Fruit fly (Drosophila melanogaster): ENCODE results near the gene Cpr67Fa1.
A peak's percentile ranks its signal among the peaks of the same experiment; 100 is the strongest.

Gene Cpr67Fa1

DNA sequence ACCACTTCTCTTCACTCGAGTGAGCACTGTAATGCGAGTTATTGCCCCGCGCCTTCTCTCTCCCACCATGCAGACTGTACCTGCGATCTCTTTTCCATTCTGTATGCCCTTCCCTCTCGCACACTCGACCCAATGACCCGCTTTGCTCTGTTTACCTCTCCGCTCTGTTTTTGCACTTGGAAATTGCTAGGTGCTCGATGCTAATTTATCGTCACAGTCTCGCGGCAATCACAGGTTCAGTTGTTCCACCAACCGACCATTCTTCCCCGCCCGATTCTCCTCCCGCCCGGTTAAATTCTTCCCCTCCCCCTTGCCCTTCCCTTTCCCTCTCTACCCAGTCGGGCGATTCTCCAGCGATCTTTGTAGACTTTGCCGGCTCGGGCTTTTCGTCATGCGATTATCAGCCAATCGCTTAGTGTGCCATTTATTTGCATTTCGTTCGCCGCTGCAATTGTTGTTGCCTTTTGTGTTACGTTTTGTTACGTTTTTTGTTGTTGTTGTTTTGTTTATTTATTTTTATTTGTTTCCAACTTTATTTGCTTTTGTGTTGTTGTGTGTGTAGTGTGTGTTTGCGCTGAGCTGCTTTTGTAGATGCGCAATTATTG, 21.9 kb upstream of the Cpr67Fa1 start:
- no peak for TF ChIP-seq noc (tag; optimal IDR thresholded peaks at IDR 0.05)

dm6 chr3L:10869144-10869543, 20.6 kb upstream of the Cpr67Fa1 start:
- TF ChIP-seq noc (tag; optimal IDR thresholded peaks at IDR 0.05), result no peak

DNA sequence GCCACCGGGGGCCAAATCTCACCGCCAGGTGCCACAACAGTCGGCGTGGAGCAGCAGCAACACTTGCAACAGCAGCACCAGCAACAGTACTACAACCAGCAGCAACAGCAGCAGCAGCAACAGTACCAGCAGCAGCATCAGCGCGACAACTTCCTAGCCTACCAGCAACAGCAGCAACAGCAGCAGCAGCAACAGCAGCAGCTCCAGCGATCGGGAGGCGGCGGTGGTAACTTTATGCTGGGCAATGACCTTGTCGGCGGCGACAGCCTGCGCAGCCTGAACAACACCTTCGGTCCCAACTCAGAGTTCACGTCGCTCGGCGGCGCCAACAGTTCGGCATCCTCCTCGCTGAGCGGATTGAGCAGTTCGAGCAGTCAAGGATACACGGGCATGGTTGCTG, 19.7 kb upstream of the Cpr67Fa1 start:
- TF ChIP-seq noc (tag; optimal IDR thresholded peaks at IDR 0.05), result no peak

DNA sequence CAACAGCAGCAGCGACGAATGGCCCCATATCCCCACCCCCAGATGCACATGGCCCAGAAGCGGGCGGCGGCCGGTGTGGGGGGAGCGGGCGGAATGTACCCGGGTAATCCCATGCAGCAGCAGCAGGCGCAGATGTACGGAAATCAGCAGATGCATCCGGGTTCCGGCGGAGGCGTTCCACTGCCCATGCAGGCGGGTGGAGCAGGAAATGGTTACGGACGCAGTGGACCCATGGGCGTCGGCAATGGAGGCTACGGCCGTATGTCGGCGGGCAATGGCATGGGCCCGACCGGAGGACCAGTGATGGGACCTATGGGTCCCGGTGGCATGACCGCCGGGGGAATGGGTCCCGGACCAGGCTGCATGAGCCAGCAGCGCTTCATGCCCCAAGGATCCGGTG, 18.3 kb upstream of the Cpr67Fa1 start:
- TF ChIP-seq noc (tag; optimal IDR thresholded peaks at IDR 0.05), result no peak

dm6 chr3L:10876036-10876435, 13.8 kb upstream of the Cpr67Fa1 start:
- TF ChIP-seq noc (tag; optimal IDR thresholded peaks at IDR 0.05), result no peak

- TF ChIP-seq noc (tag; optimal IDR thresholded peaks at IDR 0.05), result no peak
Observed at dm6 chr3L:10878842-10879241, 10.9 kb upstream of the Cpr67Fa1 start, which contains the start of the genes CG6418 and Blos4. CG6418 (minus strand) TSS chr3L:10879037. Blos4 (plus strand) TSS chr3L:10879085.

DNA sequence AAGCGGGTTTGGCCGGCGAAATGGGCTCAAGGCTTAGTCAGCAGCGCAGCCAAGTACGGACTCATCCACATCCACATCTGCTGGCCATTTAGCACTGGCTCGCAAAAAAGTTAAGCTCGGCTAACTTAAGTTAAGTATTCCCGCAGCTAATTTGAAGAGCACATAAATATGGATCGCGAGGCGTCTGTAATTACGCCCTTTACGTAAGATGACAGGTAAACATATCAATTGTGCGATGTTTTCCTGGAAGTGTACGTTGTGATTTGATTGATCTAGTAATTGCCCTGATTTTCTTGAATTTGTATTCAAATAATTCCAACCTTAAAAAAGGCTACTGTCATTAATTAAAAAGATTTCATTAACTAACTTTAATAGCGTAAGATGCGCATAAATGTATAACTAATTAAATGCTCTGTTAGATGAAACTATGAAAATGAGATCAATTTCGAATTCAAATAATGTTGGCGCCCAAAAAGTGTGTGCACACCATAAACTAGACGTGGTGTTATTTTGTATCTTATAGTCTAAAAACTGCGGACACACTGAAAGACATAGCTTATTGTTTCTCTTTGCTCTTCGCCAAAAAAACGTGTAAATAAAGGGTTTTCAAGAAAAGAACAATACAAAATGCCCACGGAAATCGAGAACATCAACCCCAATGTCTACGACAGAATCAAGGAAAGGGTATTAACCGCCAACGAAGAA, 7.3 kb upstream of the Cpr67Fa1 start, which contains the start of the genes CG6409 and galla-2:
Gene CG6409 (minus strand): TSS at position 51 of the 705 bp plus-strand sequence.
Gene galla-2 (plus strand): TSS at position 555 of the 705 bp plus-strand sequence.
- TF ChIP-seq noc (tag; optimal IDR thresholded peaks at IDR 0.05), result no peak

dm6 chr3L:10885711-10886272, 4.0 kb upstream of the Cpr67Fa1 start:
- no peak for TF ChIP-seq noc (tag; optimal IDR thresholded peaks at IDR 0.05)

dm6 chr3L:10886371-10886770, 3.4 kb upstream of the Cpr67Fa1 start, which contains the start of gene OXA1L:
OXA1L (minus strand) TSS chr3L:10886471.
- TF ChIP-seq noc (tag; optimal IDR thresholded peaks at IDR 0.05), result no peak

DNA sequence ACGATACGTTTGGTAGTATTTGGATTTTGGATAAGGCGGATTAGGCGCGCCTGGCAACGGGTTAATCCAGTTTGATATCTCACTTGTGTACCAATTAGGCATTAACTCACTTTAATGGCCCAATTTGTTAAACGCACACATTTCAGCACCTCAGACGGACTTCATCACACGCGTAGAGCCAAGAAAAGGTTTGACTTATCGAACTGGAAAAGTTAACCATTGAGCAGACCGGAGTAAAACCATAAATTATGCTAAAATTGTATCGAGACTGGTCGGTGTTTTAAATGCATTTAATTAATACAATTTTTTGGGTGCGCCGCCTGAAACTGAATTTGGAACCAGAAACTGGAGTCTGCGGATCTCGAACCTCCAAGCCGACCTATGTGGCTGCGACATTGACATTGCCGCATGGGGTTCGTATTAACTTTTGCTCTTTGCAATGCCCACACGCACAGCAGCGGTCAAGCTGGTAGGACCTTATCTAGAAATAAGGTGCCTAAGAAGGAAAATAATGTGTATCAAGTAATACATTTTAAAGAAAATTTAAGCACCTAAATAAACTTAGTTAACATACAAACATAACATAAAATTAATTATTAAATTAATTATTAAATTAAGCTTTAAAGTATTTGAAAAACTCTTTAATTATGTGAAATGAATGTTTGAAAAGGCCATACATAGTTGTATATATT, 644 bp upstream of the Cpr67Fa1 start:
- no peak for TF ChIP-seq noc (tag; optimal IDR thresholded peaks at IDR 0.05)

- TF ChIP-seq noc (tag; optimal IDR thresholded peaks at IDR 0.05), result no peak
Observed at dm6 chr3L:10891414-10891813, 1.6 kb downstream of the Cpr67Fa1 start, which contains the start of gene Cpr67Fa2. Cpr67Fa2 (plus strand) TSS chr3L:10891714.

DNA sequence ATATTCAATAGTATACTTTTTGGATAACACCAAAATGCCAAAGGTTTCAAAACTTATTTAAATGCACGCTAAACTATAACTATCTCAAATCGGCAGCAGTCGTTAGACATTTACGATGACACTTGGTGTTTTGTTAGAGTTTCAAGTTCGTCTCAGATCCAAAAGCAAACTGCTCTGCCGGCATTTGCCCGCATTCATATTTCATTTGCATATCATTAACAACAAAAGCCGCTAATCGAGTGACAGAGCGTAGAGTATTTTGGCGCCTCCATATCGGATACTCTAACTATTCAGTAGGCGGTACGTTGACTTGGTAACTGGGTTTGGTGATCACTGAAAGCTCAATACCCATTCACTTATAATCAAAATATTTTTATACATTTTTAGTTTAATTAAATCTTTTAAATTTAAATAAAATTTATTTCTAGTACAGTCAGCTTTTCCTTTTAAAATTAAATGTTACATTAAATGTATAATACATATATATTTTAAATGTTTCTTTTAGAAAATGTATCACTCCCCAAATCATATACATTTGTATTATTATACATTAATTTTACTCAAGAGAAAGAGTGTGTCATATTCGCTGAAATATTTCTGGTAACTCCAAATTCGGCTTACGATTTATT, 3.5 kb downstream of the Cpr67Fa1 start:
- peak; percentile 55 for TF ChIP-seq noc (tag; optimal IDR thresholded peaks at IDR 0.05)

DNA sequence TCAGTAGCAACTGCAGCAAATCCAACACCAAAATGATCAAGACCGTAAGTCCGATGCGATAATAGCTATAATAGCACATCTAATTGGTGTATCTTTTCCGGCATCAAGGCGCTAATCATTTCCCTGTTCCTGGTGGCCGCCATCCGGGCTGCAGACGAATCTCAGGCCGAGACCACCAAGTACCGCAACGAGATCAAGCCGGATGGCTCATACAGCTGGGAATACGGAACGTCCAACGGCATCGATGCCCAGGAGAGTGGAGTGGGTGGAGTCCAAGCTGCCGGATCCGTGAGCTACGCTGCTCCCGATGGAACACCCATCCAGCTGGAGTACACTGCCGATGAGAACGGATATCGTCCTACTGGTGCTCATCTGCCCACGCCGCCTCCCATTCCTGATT, 4.4 kb downstream of the Cpr67Fa1 start, which contains the start of gene Cpr67Fb:
Gene Cpr67Fb (plus strand): TSS at position 15 of the 400 bp plus-strand sequence.
- TF ChIP-seq noc (tag; optimal IDR thresholded peaks at IDR 0.05), result no peak

dm6 chr3L:10896923-10897322, 7.1 kb downstream of the Cpr67Fa1 start:
- TF ChIP-seq noc (tag; optimal IDR thresholded peaks at IDR 0.05), result peak; percentile 85

DNA sequence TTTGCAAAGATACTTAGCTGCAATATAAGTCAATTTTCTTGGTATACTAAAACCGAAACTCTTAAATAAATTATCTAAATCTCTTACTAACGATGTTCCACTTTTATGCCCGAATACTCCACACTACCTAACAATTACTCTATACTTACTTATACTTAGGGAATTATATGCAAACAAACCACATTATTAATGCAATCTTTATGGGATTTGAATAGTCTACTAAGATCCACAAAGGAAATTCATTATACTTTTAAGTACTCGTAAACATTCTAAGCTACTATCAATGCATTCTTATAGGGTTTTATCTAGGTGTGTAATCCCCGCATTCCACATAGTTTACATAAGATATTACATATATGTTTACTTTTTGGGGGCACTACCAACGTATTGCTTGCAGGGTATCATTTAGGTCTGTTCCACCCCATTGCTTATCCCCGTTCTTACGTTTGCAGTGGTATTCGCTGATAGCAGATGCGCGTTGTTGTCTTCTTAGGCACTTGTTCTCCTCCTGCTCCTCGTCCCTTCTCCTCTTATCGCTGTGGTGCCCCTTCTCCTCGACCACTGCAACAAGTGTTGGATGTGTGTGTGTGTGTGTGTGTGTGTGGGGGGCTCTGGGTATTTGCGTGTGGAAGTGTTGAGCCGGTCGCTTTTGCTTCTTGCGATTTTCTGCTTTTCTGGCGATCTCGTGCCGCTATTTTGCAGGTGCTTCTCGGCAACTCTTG, 7.9 kb downstream of the Cpr67Fa1 start:
- no peak for TF ChIP-seq noc (tag; optimal IDR thresholded peaks at IDR 0.05)
